Fruit fly (Drosophila melanogaster): Measurements from ENCODE around the gene isoQC.

DNA sequence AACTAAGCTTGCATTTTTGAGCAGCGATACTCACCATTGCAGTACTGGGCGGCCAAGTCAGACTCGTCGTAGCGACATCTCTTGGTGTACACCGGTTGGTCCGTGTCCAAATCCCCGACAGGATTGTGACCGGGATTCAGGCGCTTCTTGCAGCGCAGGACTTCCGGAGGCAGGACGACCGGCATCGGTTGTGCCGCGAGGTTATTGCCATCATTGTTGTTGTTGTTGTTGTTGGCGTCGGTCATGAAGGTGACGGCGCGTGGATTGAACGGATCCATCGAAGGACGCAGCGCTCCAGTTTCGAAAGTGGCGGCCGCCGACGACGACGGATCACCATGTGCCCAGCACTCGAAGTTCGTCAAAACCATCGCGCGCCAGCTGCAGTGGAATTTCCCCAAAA, 1.7 kb upstream of the isoQC start:
- TF ChIP-seq dsf (GFP tag; optimal IDR thresholded peaks at IDR 0.05; ENCODE audit: borderline replicate concordance) (no peak), usp (GFP tag; optimal IDR thresholded peaks at IDR 0.05) (no peak), Sp1 (GFP tag; optimal IDR thresholded peaks at IDR 0.05) (no peak), Dfd (GFP tag; optimal IDR thresholded peaks at IDR 0.05) (no peak), Abd-B (GFP tag; optimal IDR thresholded peaks at IDR 0.05) (no peak), foxo (GFP tag; optimal IDR thresholded peaks at IDR 0.05) (no peak), dl (GFP tag; optimal IDR thresholded peaks at IDR 0.05; ENCODE audit: insufficient read depth in 1 of 2, partially characterized antibody in 2 of 2) (no peak), tai (GFP tag; optimal IDR thresholded peaks at IDR 0.05) (no peak), Mio (GFP tag; optimal IDR thresholded peaks at IDR 0.05) (no peak), rgr (GFP tag; optimal IDR thresholded peaks at IDR 0.05) (no peak)

All from whole organism, wandering third instar larva.